Worm (Caenorhabditis elegans) whole organism, early embryonic: Measurements from ENCODE around the gene F53A9.7.

Experiments used
- ama-1 ChIP-seq: fragments of 150-350 bp; optimal IDR thresholded peaks from 2 replicates; lab custom pipeline; 2014
- ceh-36 ChIP-seq: sonication (generic microtip); optimal IDR thresholded peaks from 2 replicates; lab custom pipeline; 2016; ENCODE audit warnings: missing genetic modification characterization, inconsistent platforms, missing compliant biosample characterization
- ets-7 ChIP-seq: sonication (generic microtip); optimal IDR thresholded peaks from 2 replicates; lab custom pipeline; 2016; ENCODE audit warnings: missing genotype, missing genetic modification characterization, missing compliant biosample characterization
- tbx-37 ChIP-seq: fragments of 200-800 bp; sonication (Bioruptor generic); conservative IDR thresholded peaks from 2 replicates; pipeline ENCODE4 v1.3.6; 2022; ENCODE audit warnings: missing genetic modification reagents, missing genetic modification characterization, missing compliant biosample characterization
- tra-4 ChIP-seq: sonication (generic microtip); optimal IDR thresholded peaks from 2 replicates; lab custom pipeline; 2017; ENCODE audit warnings: missing genetic modification characterization, missing compliant biosample characterization

DNA sequence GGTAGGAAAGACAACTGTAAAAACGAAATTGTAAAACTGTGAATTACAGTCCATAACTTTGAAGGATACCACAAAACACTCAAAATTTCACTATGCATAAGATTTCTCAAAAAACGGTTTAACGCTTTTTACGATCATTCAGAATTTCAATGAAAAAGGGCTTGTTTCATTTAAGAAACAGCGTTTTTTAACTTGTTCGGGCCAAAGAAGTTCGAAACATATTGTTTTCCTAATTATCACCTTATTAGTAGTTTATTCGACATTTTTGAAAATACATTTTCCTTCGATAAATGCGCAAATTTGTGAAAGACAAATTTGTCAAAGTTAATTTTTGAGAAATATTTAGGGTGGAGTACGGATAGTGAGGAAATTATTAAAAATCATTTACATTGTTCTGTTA lies 11.9 kb downstream of the F53A9.7 start:
- TF ChIP-seq ama-1 (lab: Kevin White, UChicago) (no peak), tra-4 (tag; lab: Kevin White, UChicago) (no peak), ets-7 (tag; lab: Kevin White, UChicago) (no peak), tbx-37 (GFP tag; lab: Robert Waterston, UW) (no peak), ceh-36 (tag; lab: Kevin White, UChicago) (no peak)
